Fruit fly (Drosophila melanogaster) whole organism, embryonic: ENCODE measurements around the gene beat-Vc.

ENCODE experiments used
- Abd-B ChIP-seq: fragments of 200-800 bp; sonication (Bioruptor generic); optimal IDR thresholded peaks from 2 replicates; lab custom pipeline; 2018; ENCODE audit warnings: missing biosample characterization, mild to moderate bottlenecking, missing genetic modification characterization, moderate library complexity
- Atf6 ChIP-seq: fragments of 200-800 bp; sonication (Bioruptor generic); IDR thresholded peaks from 2 replicates; pipeline ENCODE4 v1.3.6; 2022; ENCODE audit warnings: missing biosample characterization, missing genetic modification characterization
- Blimp-1 ChIP-seq: fragments of 200-800 bp; sonication (Bioruptor generic); optimal IDR thresholded peaks from 3 replicates; lab custom pipeline; 2018; ENCODE audit warnings: missing biosample characterization, missing genetic modification characterization, mild to moderate bottlenecking, moderate library complexity, missing genetic modification reagents
- C15 ChIP-seq: fragments of 200-800 bp; sonication (Bioruptor generic); IDR thresholded peaks from 3 replicates; pipeline ENCODE4 v1.3.6; 2022; ENCODE audit warnings: missing biosample characterization, missing genetic modification characterization
- CG11456 ChIP-seq: fragments of 200-800 bp; sonication (Bioruptor generic); IDR thresholded peaks from 3 replicates; pipeline ENCODE4 v1.3.6; 2022; ENCODE audit warnings: missing biosample characterization, missing genetic modification characterization
- CG12219 ChIP-seq: fragments of 200-800 bp; sonication (Bioruptor generic); optimal IDR thresholded peaks from 3 replicates; lab custom pipeline; 2018; ENCODE audit warnings: missing biosample characterization, mild to moderate bottlenecking, missing genetic modification characterization
- CG13775 ChIP-seq: fragments of 200-800 bp; sonication (Bioruptor generic); optimal IDR thresholded peaks from 3 replicates; lab custom pipeline; 2017; ENCODE audit warnings: missing biosample characterization, mild to moderate bottlenecking, missing genetic modification characterization
- CG15514 ChIP-seq: fragments of 200-800 bp; sonication (Bioruptor generic); optimal IDR thresholded peaks from 3 replicates; lab custom pipeline; 2017; ENCODE audit warnings: missing biosample characterization, missing genetic modification characterization, mild to moderate bottlenecking, moderate library complexity, missing genetic modification reagents
- CG17361 ChIP-seq: fragments of 200-800 bp; sonication (Bioruptor generic); IDR thresholded peaks from 3 replicates; pipeline ENCODE4 v1.3.6; 2022; ENCODE audit warnings: missing biosample characterization, missing genetic modification characterization
- CG18599 ChIP-seq: fragments of 200-800 bp; sonication (Bioruptor generic); optimal IDR thresholded peaks from 3 replicates; lab custom pipeline; 2017; ENCODE audit warnings: missing biosample characterization, missing genetic modification characterization, mild to moderate bottlenecking, moderate library complexity, missing genetic modification reagents
- CG18619 ChIP-seq: fragments of 200-800 bp; sonication (Bioruptor generic); optimal IDR thresholded peaks from 3 replicates; lab custom pipeline; 2017; ENCODE audit warnings: missing biosample characterization, mild to moderate bottlenecking, missing genetic modification characterization
- CG2678 ChIP-seq: fragments of 200-800 bp; sonication (Bioruptor generic); optimal IDR thresholded peaks from 3 replicates; lab custom pipeline; 2019; ENCODE audit warnings: missing biosample characterization, mild to moderate bottlenecking, missing genetic modification characterization, moderate library complexity
- CG30403 ChIP-seq: fragments of 200-800 bp; sonication (Bioruptor generic); optimal IDR thresholded peaks from 3 replicates; lab custom pipeline; 2016; ENCODE audit warnings: missing biosample characterization, missing genetic modification characterization
- CG3281 ChIP-seq: fragments of 200-800 bp; sonication (Bioruptor generic); optimal IDR thresholded peaks from 3 replicates; lab custom pipeline; 2017; ENCODE audit warnings: missing biosample characterization, mild to moderate bottlenecking, missing genetic modification characterization
- CG4404 ChIP-seq: fragments of 200-800 bp; sonication (Bioruptor generic); IDR thresholded peaks from 2 replicates; pipeline ENCODE4 v1.3.6; 2022; ENCODE audit warnings: missing biosample characterization, missing genetic modification characterization
- CG6654 ChIP-seq: fragments of 200-800 bp; sonication (Bioruptor generic); optimal IDR thresholded peaks from 2 replicates; lab custom pipeline; 2017; ENCODE audit warnings: missing biosample characterization, mild to moderate bottlenecking, missing genetic modification characterization
- Chrac-16 ChIP-seq: fragments of 200-800 bp; sonication (Bioruptor generic); optimal IDR thresholded peaks from 3 replicates; lab custom pipeline; 2016; ENCODE audit warnings: missing biosample characterization, missing genetic modification characterization
- D19B ChIP-seq: fragments of 200-800 bp; sonication (Bioruptor generic); optimal IDR thresholded peaks from 2 replicates; lab custom pipeline; 2017; ENCODE audit warnings: missing biosample characterization, mild to moderate bottlenecking, missing genetic modification characterization
- Myb ChIP-seq: fragments of 200-800 bp; sonication (Bioruptor generic); optimal IDR thresholded peaks from 2 replicates; lab custom pipeline; 2016; ENCODE audit warnings: missing biosample characterization, missing genetic modification characterization
- NfI ChIP-seq: fragments of 200-800 bp; sonication (Bioruptor generic); optimal IDR thresholded peaks from 3 replicates; lab custom pipeline; 2018; ENCODE audit warnings: missing biosample characterization, mild to moderate bottlenecking, missing genetic modification characterization, moderate library complexity
- PHDP ChIP-seq: fragments of 200-800 bp; sonication (Bioruptor generic); optimal IDR thresholded peaks from 3 replicates; lab custom pipeline; 2018; ENCODE audit warnings: missing biosample characterization, mild to moderate bottlenecking, missing genetic modification characterization, moderate library complexity
- Ptx1 ChIP-seq: fragments of 200-800 bp; sonication (Bioruptor generic); IDR thresholded peaks from 2 replicates; pipeline ENCODE4 v1.3.6; 2022; ENCODE audit warnings: missing biosample characterization, missing genetic modification characterization
- Rfx ChIP-seq: fragments of 200-800 bp; sonication (Bioruptor generic); IDR thresholded peaks from 2 replicates; pipeline ENCODE4 v1.3.6; 2022; ENCODE audit warnings: missing biosample characterization, missing genetic modification characterization
- Sox102F ChIP-seq: fragments of 200-800 bp; sonication (Bioruptor generic); optimal IDR thresholded peaks from 2 replicates; lab custom pipeline; 2018; ENCODE audit warnings: missing biosample characterization, mild to moderate bottlenecking, missing genetic modification characterization, moderate library complexity
- Taf1 ChIP-seq: fragments of 200-800 bp; sonication (Bioruptor generic); IDR thresholded peaks from 2 replicates; pipeline ENCODE4 v1.3.6; 2022; ENCODE audit warnings: missing biosample characterization, missing genetic modification characterization
- Xbp1 ChIP-seq: fragments of 200-800 bp; sonication (Bioruptor generic); optimal IDR thresholded peaks from 3 replicates; lab custom pipeline; 2016; ENCODE audit warnings: missing biosample characterization, mild to moderate bottlenecking, missing genetic modification characterization
- Xrp1 ChIP-seq: fragments of 200-800 bp; sonication (Bioruptor generic); IDR thresholded peaks from 2 replicates; pipeline ENCODE4 v1.3.6; 2022; ENCODE audit warnings: missing biosample characterization, missing genetic modification characterization
- az2 ChIP-seq: fragments of 200-800 bp; sonication (Bioruptor generic); optimal IDR thresholded peaks from 3 replicates; lab custom pipeline; 2016; ENCODE audit warnings: missing biosample characterization, missing genetic modification characterization
- cg ChIP-seq: fragments of 200-800 bp; sonication (Bioruptor generic); optimal IDR thresholded peaks from 3 replicates; lab custom pipeline; 2019; ENCODE audit warnings: missing biosample characterization, mild to moderate bottlenecking, missing genetic modification characterization, moderate library complexity
- ci ChIP-seq: fragments of 200-800 bp; sonication (Bioruptor generic); IDR thresholded peaks from 3 replicates; pipeline ENCODE4 v1.3.6; 2022; ENCODE audit warnings: missing biosample characterization, missing genetic modification characterization
- cwo ChIP-seq: fragments of 200-800 bp; sonication (Bioruptor generic); optimal IDR thresholded peaks from 3 replicates; lab custom pipeline; 2017; ENCODE audit warnings: missing biosample characterization, missing genetic modification characterization, mild to moderate bottlenecking, moderate library complexity, missing genetic modification reagents
- emc ChIP-seq: fragments of 200-800 bp; sonication (Bioruptor generic); optimal IDR thresholded peaks from 2 replicates; lab custom pipeline; 2016; ENCODE audit warnings: missing biosample characterization, missing genetic modification characterization
- gem ChIP-seq: fragments of 200-800 bp; sonication (Bioruptor generic); optimal IDR thresholded peaks from 2 replicates; lab custom pipeline; 2019; ENCODE audit warnings: missing biosample characterization, mild to moderate bottlenecking, missing genetic modification characterization, moderate library complexity
- hkb ChIP-seq, 2 experiments: fragments of 200-800 bp in 1 of 2; fragments of >200 bp in 1 of 2; sonication (Bioruptor generic) in 1 of 2; IDR thresholded peaks in 1 of 2; optimal IDR thresholded peaks in 1 of 2; 2 replicates each; pipeline versions ENCODE4 v1.3.6 to Lab custom; 2017 to 2022; ENCODE audit warnings: missing biosample characterization in 1 of 2, missing genetic modification characterization in 1 of 2
- jigr1 ChIP-seq: fragments of 200-800 bp; sonication (Bioruptor generic); IDR thresholded peaks from 3 replicates; pipeline ENCODE4 v1.3.6; 2022; ENCODE audit warnings: missing biosample characterization, missing genetic modification characterization
- kay ChIP-seq: fragments of 200-800 bp; sonication (Bioruptor generic); optimal IDR thresholded peaks from 2 replicates; lab custom pipeline; 2016; ENCODE audit warnings: missing biosample characterization, missing genetic modification characterization
- kni ChIP-seq: fragments of 200-800 bp; sonication (Bioruptor generic); optimal IDR thresholded peaks from 3 replicates; lab custom pipeline; 2017; ENCODE audit warnings: mild to moderate bottlenecking, missing biosample characterization, missing genetic modification reagents, missing genetic modification characterization
- lmd ChIP-seq: fragments of 200-800 bp; sonication (Bioruptor generic); IDR thresholded peaks from 2 replicates; pipeline ENCODE4 v1.3.6; 2022; ENCODE audit warnings: missing biosample characterization, missing genetic modification characterization
- pfk ChIP-seq: fragments of 200-800 bp; sonication (Bioruptor generic); optimal IDR thresholded peaks from 2 replicates; lab custom pipeline; 2018; ENCODE audit warnings: missing biosample characterization, mild to moderate bottlenecking, missing genetic modification characterization, moderate library complexity
- prd ChIP-seq, 3 experiments: fragments of >200 bp in 2 of 3; fragments of 200-800 bp in 1 of 3; sonication (Bioruptor generic) in 1 of 3; optimal IDR thresholded peaks in 2 of 3; IDR thresholded peaks in 1 of 3; 2 replicates in 2 of 3; 3 replicates in 1 of 3; pipeline versions ENCODE4 v1.3.6 to Lab custom; 2017 to 2022; ENCODE audit warnings: missing biosample characterization in 1 of 3, missing genetic modification characterization in 1 of 3
- ranshi ChIP-seq: fragments of 200-800 bp; sonication (Bioruptor generic); IDR thresholded peaks from 2 replicates; pipeline ENCODE4 v1.3.6; 2022; ENCODE audit warnings: missing biosample characterization, missing genetic modification characterization
- row ChIP-seq: fragments of 200-800 bp; sonication (Bioruptor generic); IDR thresholded peaks from 3 replicates; pipeline ENCODE4 v1.3.6; 2022; ENCODE audit warnings: missing biosample characterization, missing genetic modification characterization
- ssp ChIP-seq: fragments of 200-800 bp; sonication (Bioruptor generic); IDR thresholded peaks from 2 replicates; pipeline ENCODE4 v1.3.6; 2022; ENCODE audit warnings: missing biosample characterization, missing genetic modification characterization
- stc ChIP-seq: fragments of 200-800 bp; sonication (Bioruptor generic); IDR thresholded peaks from 2 replicates; pipeline ENCODE4 v1.3.6; 2022; ENCODE audit warnings: missing biosample characterization, missing genetic modification characterization
- trh ChIP-seq: fragments of 200-800 bp; sonication (Bioruptor generic); optimal IDR thresholded peaks from 2 replicates; lab custom pipeline; 2016; ENCODE audit warnings: missing biosample characterization, missing genetic modification characterization
- vnd ChIP-seq: fragments of 200-800 bp; sonication (Bioruptor generic); IDR thresholded peaks from 3 replicates; pipeline ENCODE4 v1.3.6; 2022; ENCODE audit warnings: missing biosample characterization, missing genetic modification characterization; ENCODE audit not compliant: partially characterized antibody
- zf30C ChIP-seq: fragments of 200-800 bp; sonication (Bioruptor generic); optimal IDR thresholded peaks from 3 replicates; lab custom pipeline; 2018; ENCODE audit warnings: missing biosample characterization, mild to moderate bottlenecking, missing genetic modification characterization

The beat-Vc gene

dm6 chr3R:12727944-12728649 lies 54.9 kb downstream of the beat-Vc start (continued):
- TF ChIP-seq prd (optimal IDR thresholded peaks at IDR 0.05; lab: Kevin White, UChicago), result no peak
- peak; percentile 39; the same call in 2 of the 3 replicates for TF ChIP-seq prd (GFP tag; IDR thresholded peaks at IDR 0.05; lab: Robert Waterston, UW)
- peak; percentile 24; the same call in 1 of the 2 replicates for TF ChIP-seq Taf1 (GFP tag; lab: Robert Waterston, UW)
- TF ChIP-seq CG13775 (GFP tag; lab: Kevin White, UChicago), result no peak
- peak; percentile 44; the same call in 1 of the 2 replicates for TF ChIP-seq Xrp1
- TF ChIP-seq zf30C (GFP tag; lab: Kevin White, UChicago), result no peak
- TF ChIP-seq D19B (GFP tag; lab: Kevin White, UChicago), result no peak
- peak; percentile 21; the same call in 1 of the 2 replicates for TF ChIP-seq CG4404
- TF ChIP-seq ranshi (GFP tag; lab: Robert Waterston, UW), result 0 out of 2 replicates have a peak, but pooled peaks have one; percentile 45
- TF ChIP-seq ssp (GFP tag; lab: Robert Waterston, UW), result peak; percentile 19; the same call in 1 of the 2 replicates
- TF ChIP-seq PHDP (tag; lab: Kevin White, UChicago), result peak; percentile 21
- peak; percentile 21 for TF ChIP-seq CG18619 (GFP tag; lab: Kevin White, UChicago)
- peak; percentile 24; the same call in 1 of the 3 replicates for TF ChIP-seq jigr1 (GFP tag; lab: Robert Waterston, UW)
- peak; percentile 20 for TF ChIP-seq CG3281 (GFP tag; lab: Kevin White, UChicago)
- 0 out of 2 replicates have a peak, but pooled peaks have one; percentile 32 for TF ChIP-seq lmd (GFP tag; lab: Robert Waterston, UW)
- no peak for TF ChIP-seq cg (GFP tag; lab: Kevin White, UChicago)
- 0 out of 3 replicates have a peak, but pooled peaks have one; percentile 28 for TF ChIP-seq CG17361 (GFP tag; lab: Robert Waterston, UW)
- no peak for TF ChIP-seq pfk (GFP tag; lab: Kevin White, UChicago)
- peak; percentile 39 for TF ChIP-seq gem (tag; lab: Kevin White, UChicago)
- no peak for TF ChIP-seq trh (GFP tag; lab: Kevin White, UChicago)
- TF ChIP-seq CG11456 (GFP tag; lab: Robert Waterston, UW), result peak; percentile 51; the same call in 1 of the 3 replicates
- TF ChIP-seq row (GFP tag; lab: Robert Waterston, UW), result peak; percentile 54
- TF ChIP-seq CG2678 (tag; lab: Kevin White, UChicago), result peak; percentile 36
- TF ChIP-seq kay, result no peak
- TF ChIP-seq Chrac-16 (GFP tag; lab: Kevin White, UChicago), result peak; percentile 16
- no peak for TF ChIP-seq stc (GFP tag; lab: Robert Waterston, UW)
- TF ChIP-seq CG15514 (GFP tag; lab: Kevin White, UChicago), result peak; percentile 33
- peak; percentile 1 for TF ChIP-seq Myb (GFP tag; lab: Kevin White, UChicago)
- no peak for TF ChIP-seq kni
- TF ChIP-seq Abd-B (GFP tag; lab: Kevin White, UChicago), result no peak
- TF ChIP-seq CG18599 (GFP tag; lab: Kevin White, UChicago), result peak; percentile 60
- TF ChIP-seq CG12219 (GFP tag; lab: Kevin White, UChicago), result peak; percentile 12
- peak; percentile 50 for TF ChIP-seq Sox102F (GFP tag; lab: Kevin White, UChicago)
- TF ChIP-seq az2 (GFP tag; lab: Kevin White, UChicago), result peak; percentile 8
- no peak for TF ChIP-seq C15 (GFP tag; lab: Robert Waterston, UW)
- peak; percentile 25 for TF ChIP-seq Xbp1 (GFP tag; lab: Kevin White, UChicago)
- peak; percentile 61; the same call in 2 of the 3 replicates for TF ChIP-seq ci (GFP tag; lab: Robert Waterston, UW)
- TF ChIP-seq Ptx1 (GFP tag; lab: Robert Waterston, UW), result peak; percentile 49; the same call in 1 of the 2 replicates
- no peak for TF ChIP-seq Blimp-1 (GFP tag; lab: Kevin White, UChicago)
- TF ChIP-seq hkb (optimal IDR thresholded peaks at IDR 0.05; lab: Kevin White, UChicago), result no peak
- peak; percentile 24; the same call in 1 of the 2 replicates for TF ChIP-seq hkb (GFP tag; IDR thresholded peaks at IDR 0.05; lab: Robert Waterston, UW)
- TF ChIP-seq CG6654 (GFP tag; lab: Kevin White, UChicago), result peak; percentile 11
- TF ChIP-seq NfI (GFP tag; lab: Kevin White, UChicago), result peak; percentile 23
- peak; percentile 48; the same call in 1 of the 2 replicates for TF ChIP-seq Rfx (GFP tag; lab: Robert Waterston, UW)
- no peak for TF ChIP-seq emc (GFP tag; lab: Kevin White, UChicago)
- peak; percentile 38 for TF ChIP-seq cwo (GFP tag; lab: Kevin White, UChicago)
- TF ChIP-seq vnd (GFP tag; lab: Robert Waterston, UW), result no peak
- peak; percentile 28; the same call in 1 of the 2 replicates for TF ChIP-seq Atf6
- TF ChIP-seq CG30403 (GFP tag; lab: Kevin White, UChicago), result peak; percentile 17
